Worm (Caenorhabditis elegans) whole organism, young adult: ENCODE measurements around the gene C48B4.12.

ENCODE experiments used
- Y53F4B.3 ChIP-seq: fragments of 200-800 bp; sonication (Bioruptor generic); IDR thresholded peaks from 2 replicates; pipeline ENCODE4 v1.3.6; 2022; ENCODE audit warnings: missing genetic modification reagents, missing genetic modification characterization, missing compliant biosample characterization
- atf-7 ChIP-seq: sonication (generic microtip); optimal IDR thresholded peaks from 2 replicates; lab custom pipeline; 2017; ENCODE audit warnings: mild to moderate bottlenecking, missing genetic modification characterization, missing compliant biosample characterization
- lin-54 ChIP-seq: fragments of 200-800 bp; sonication (Bioruptor generic); optimal IDR thresholded peaks from 2 replicates; lab custom pipeline; 2018; ENCODE audit warnings: mild to moderate bottlenecking, missing genetic modification characterization, missing compliant biosample characterization
- madf-3 ChIP-seq: fragments of 200-800 bp; sonication (Bioruptor generic); IDR thresholded peaks from 2 replicates; pipeline ENCODE4 v1.3.6; 2022; ENCODE audit warnings: missing genetic modification reagents, missing genetic modification characterization, missing compliant biosample characterization
- nfya-1 ChIP-seq: sonication (generic microtip); optimal IDR thresholded peaks from 2 replicates; lab custom pipeline; 2017; ENCODE audit warnings: antibody characterized with exemption, missing compliant biosample characterization, missing genetic modification characterization, borderline replicate concordance; ENCODE audit not compliant: insufficient read depth
- rpc-1 ChIP-seq, 2 experiments: fragments of 150-350 bp in 1 of 2; sonication (generic microtip) in 1 of 2; optimal IDR thresholded peaks; 2 replicates each; lab custom pipeline; 2014 to 2018; ENCODE audit warnings: missing biosample characterization in 1 of 2, missing genetic modification characterization in 1 of 2, missing genetic modification reagents in 1 of 2, missing genotype in 1 of 2
- sdz-38 ChIP-seq: sonication (generic microtip); optimal IDR thresholded peaks from 2 replicates; lab custom pipeline; 2016; ENCODE audit warnings: missing genotype, missing genetic modification characterization, missing compliant biosample characterization
- unc-130 ChIP-seq: sonication (generic microtip); optimal IDR thresholded peaks from 2 replicates; lab custom pipeline; 2016; ENCODE audit warnings: missing genetic modification reagents, missing genetic modification characterization, missing compliant biosample characterization
- zim-3 ChIP-seq: sonication (generic microtip); optimal IDR thresholded peaks from 2 replicates; lab custom pipeline; 2017; ENCODE audit warnings: mild to moderate bottlenecking, missing genetic modification characterization, moderate library complexity, missing compliant biosample characterization

DNA sequence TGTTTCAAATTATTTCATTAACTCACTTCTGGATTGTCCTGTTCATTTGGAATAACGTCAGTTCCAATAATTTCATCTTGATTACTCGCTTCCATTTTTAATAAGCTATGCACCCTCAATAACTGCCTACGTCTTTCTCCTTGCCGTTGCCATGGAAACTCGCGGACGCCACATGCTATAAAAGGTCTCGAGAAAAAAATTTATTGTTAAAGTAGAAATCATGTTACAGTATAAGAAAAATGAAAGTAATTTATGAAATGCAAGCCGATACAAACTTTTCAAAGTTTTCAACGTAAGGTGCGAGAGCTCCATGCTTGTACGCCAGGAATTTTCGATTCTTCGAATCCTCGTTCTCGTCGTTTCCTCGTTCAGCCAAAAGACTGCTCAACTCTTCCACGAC lies 15.0 kb downstream of the C48B4.12 start, which contains the start of gene bbs-4:
- TF ChIP-seq unc-130 (GFP tag; lab: Kevin White, UChicago): no peak
- TF ChIP-seq zim-3: no peak
- no peak for TF ChIP-seq lin-54 (GFP tag; lab: Kevin White, UChicago)
- TF ChIP-seq rpc-1 (optimal IDR thresholded peaks at IDR 0.05; lab: Kevin White, UChicago): no peak
- TF ChIP-seq rpc-1 (tag; optimal IDR thresholded peaks at IDR 0.05; lab: Kevin White, UChicago): no peak
- no peak for TF ChIP-seq madf-3 (GFP tag; lab: Robert Waterston, UW)
- no peak for TF ChIP-seq atf-7 (tag; lab: Kevin White, UChicago)
- no peak for TF ChIP-seq nfya-1 (tag; lab: Kevin White, UChicago)
- no peak for TF ChIP-seq Y53F4B.3 (GFP tag; lab: Robert Waterston, UW)
- TF ChIP-seq sdz-38: no peak
